Worm (Caenorhabditis elegans): ENCODE measurements around the gene R155.3.
A peak's percentile ranks its signal among the peaks of the same experiment; 100 is the strongest.

The R155.3 gene

ce11 chrIII:1950236-1950635 is 26.3 kb downstream of the R155.3 start, which contains the start of the genes polh-1 and rps-22 (continued):
- TF ChIP-seq R02D3.7 (tag; optimal IDR thresholded peaks at IDR 0.05), result no peak
- peak; percentile 96 for TF ChIP-seq nhr-77 (tag; optimal IDR thresholded peaks at IDR 0.05)
- peak; percentile 98 for TF ChIP-seq lin-38 (GFP tag; IDR thresholded peaks at IDR 0.05)
- TF ChIP-seq mxl-3 (GFP tag; optimal IDR thresholded peaks at IDR 0.05), result no peak
- peak; percentile 92 for TF ChIP-seq dve-1 (tag; optimal IDR thresholded peaks at IDR 0.05; ENCODE audit: insufficient read depth)
- 0 out of 2 replicates have a peak, but pooled peaks have one; percentile 26 for TF ChIP-seq ceh-20 (GFP tag; IDR thresholded peaks at IDR 0.05)
- TF ChIP-seq T20F7.1 (GFP tag; optimal IDR thresholded peaks at IDR 0.05), result peak; percentile 89
- TF ChIP-seq T26A8.4 (GFP tag; IDR thresholded peaks at IDR 0.05), result peak; percentile 64
- TF ChIP-seq php-3 (GFP tag; IDR thresholded peaks at IDR 0.05), result no peak
- no peak for TF ChIP-seq daf-16 (GFP tag; optimal IDR thresholded peaks at IDR 0.05)
- TF ChIP-seq daf-16 (tag; optimal IDR thresholded peaks at IDR 0.05), result peak; percentile 51
- peak; percentile 92 for TF ChIP-seq mes-2 (tag; optimal IDR thresholded peaks at IDR 0.05; ENCODE audit: poor library complexity, severe bottlenecking)
- peak; percentile 67 for TF ChIP-seq ama-1 (optimal IDR thresholded peaks at IDR 0.05)
- TF ChIP-seq F10B5.3 (tag; optimal IDR thresholded peaks at IDR 0.05), result no peak
- TF ChIP-seq hif-1 (tag; optimal IDR thresholded peaks at IDR 0.05), result peak in 1 of 2 experiments; percentile 61
- TF ChIP-seq cey-2 (tag; optimal IDR thresholded peaks at IDR 0.05; ENCODE audit: borderline replicate concordance, insufficient read depth), result no peak
- no peak for TF ChIP-seq Y5F2A.4 (GFP tag; optimal IDR thresholded peaks at IDR 0.05)
- no peak for TF ChIP-seq Y105C5A.15 (GFP tag; IDR thresholded peaks at IDR 0.05)
- TF ChIP-seq egl-27 (tag; optimal IDR thresholded peaks at IDR 0.05), result no peak
- TF ChIP-seq lin-1 (GFP tag; IDR thresholded peaks at IDR 0.05), result peak; percentile 54; the same call in 1 of the 2 replicates
- TF ChIP-seq arid-1 (GFP tag; conservative IDR thresholded peaks at IDR 0.05), result peak; percentile 67; the same call in 1 of the 2 replicates
- TF ChIP-seq unc-62 (GFP tag; optimal IDR thresholded peaks at IDR 0.05 in 1 of 2), result peak in 1 of 2 experiments; percentile 54
- TF ChIP-seq unc-62 (tag; optimal IDR thresholded peaks at IDR 0.05), result no peak
- TF ChIP-seq madf-9 (GFP tag; conservative IDR thresholded peaks at IDR 0.05), result 0 out of 2 replicates have a peak, but pooled peaks have one; percentile 15
- peak; percentile 96 for TF ChIP-seq nhr-6 (tag; optimal IDR thresholded peaks at IDR 0.05)
- TF ChIP-seq nhr-25 (tag; optimal IDR thresholded peaks at IDR 0.05; ENCODE audit: borderline replicate concordance, insufficient read depth), result peak; percentile 92
- no peak for TF ChIP-seq dmd-9 (GFP tag; IDR thresholded peaks at IDR 0.05)
- TF ChIP-seq rbr-2 (tag; optimal IDR thresholded peaks at IDR 0.05), result peak; percentile 80
- no peak for TF ChIP-seq snpc-1.2 (GFP tag; IDR thresholded peaks at IDR 0.05)
- no peak for TF ChIP-seq ceh-32 (tag; optimal IDR thresholded peaks at IDR 0.05; ENCODE audit: poor library complexity)
- TF ChIP-seq lir-3 (tag; optimal IDR thresholded peaks at IDR 0.05), result no peak
- TF ChIP-seq ctbp-1 (GFP tag; IDR thresholded peaks at IDR 0.05), result 0 out of 2 replicates have a peak, but pooled peaks have one; percentile 25
- no peak for TF ChIP-seq ZK337.2 (GFP tag; IDR thresholded peaks at IDR 0.05)
- TF ChIP-seq dmd-6 (GFP tag; IDR thresholded peaks at IDR 0.05), result peak; percentile 58; the same call in 1 of the 2 replicates
- TF ChIP-seq ZK546.5 (tag; optimal IDR thresholded peaks at IDR 0.05), result peak in 1 of 2 experiments; percentile 31
- no peak for TF ChIP-seq spr-1 (tag; optimal IDR thresholded peaks at IDR 0.05)
- peak; percentile 86 for TF ChIP-seq hmg-1.1 (GFP tag; IDR thresholded peaks at IDR 0.05)
- TF ChIP-seq nhr-111 (GFP tag; optimal IDR thresholded peaks at IDR 0.05), result no peak
- TF ChIP-seq nhr-48 (tag; optimal IDR thresholded peaks at IDR 0.05), result no peak
- peak; percentile 87 for TF ChIP-seq nhr-28 (tag; optimal IDR thresholded peaks at IDR 0.05)
- TF ChIP-seq mep-1 (tag; optimal IDR thresholded peaks at IDR 0.05), result peak; percentile 93
- TF ChIP-seq lin-29 (GFP tag; IDR thresholded peaks at IDR 0.05), result no peak
- peak; percentile 73 for TF ChIP-seq hlh-11 (tag; optimal IDR thresholded peaks at IDR 0.05)
- no peak for TF ChIP-seq ceh-62 (tag; optimal IDR thresholded peaks at IDR 0.05)
- no peak for TF ChIP-seq tag-97 (GFP tag; IDR thresholded peaks at IDR 0.05)
- TF ChIP-seq egl-43 (GFP tag; IDR thresholded peaks at IDR 0.05), result no peak
- TF ChIP-seq spr-3 (GFP tag; optimal IDR thresholded peaks at IDR 0.05), result no peak
- no peak for TF ChIP-seq nhr-42 (GFP tag; IDR thresholded peaks at IDR 0.05)
